Worm (Caenorhabditis elegans) whole organism, midembryonic: Measurements from ENCODE around the gene C06A12.19.

Experiments used
- T22C8.4 ChIP-seq: fragments of 200-800 bp; sonication (Bioruptor generic); IDR thresholded peaks from 2 replicates; pipeline ENCODE4 v1.3.6; 2022; ENCODE audit warnings: missing genetic modification characterization, missing compliant biosample characterization
- klf-2 ChIP-seq: fragments of 200-800 bp; sonication (Bioruptor generic); conservative IDR thresholded peaks from 2 replicates; pipeline ENCODE4 v1.3.6; 2022; ENCODE audit warnings: missing genetic modification reagents, missing genetic modification characterization, missing compliant biosample characterization
- med-1 ChIP-seq: sonication (generic microtip); optimal IDR thresholded peaks from 2 replicates; lab custom pipeline; 2017; ENCODE audit warnings: missing genetic modification characterization, mild to moderate bottlenecking, missing compliant biosample characterization, antibody characterized with exemption, missing genetic modification reagents; ENCODE audit not compliant: insufficient read depth
- ref-1 ChIP-seq: fragments of 200-800 bp; sonication (Bioruptor generic); conservative IDR thresholded peaks from 2 replicates; pipeline ENCODE4 v1.3.6; 2022; ENCODE audit warnings: missing genetic modification reagents, missing genetic modification characterization, missing compliant biosample characterization
- tab-1 ChIP-seq: fragments of 200-800 bp; sonication (Bioruptor generic); IDR thresholded peaks from 2 replicates; pipeline ENCODE4 v1.3.6; 2022; ENCODE audit warnings: missing genetic modification characterization, missing compliant biosample characterization
- ztf-23 ChIP-seq: fragments of 200-800 bp; sonication (Bioruptor generic); IDR thresholded peaks from 2 replicates; pipeline ENCODE4 v1.3.6; 2022; ENCODE audit warnings: missing genetic modification reagents, missing genetic modification characterization, missing compliant biosample characterization
- ztf-29 ChIP-seq: fragments of 200-800 bp; sonication (Bioruptor generic); IDR thresholded peaks from 2 replicates; pipeline ENCODE4 v1.3.6; 2022; ENCODE audit warnings: missing genetic modification reagents, missing genetic modification characterization, missing compliant biosample characterization

- TF ChIP-seq med-1 (GFP tag; lab: Kevin White, UChicago) (no peak), tab-1 (GFP tag; lab: Robert Waterston, UW) (no peak), ztf-23 (GFP tag; lab: Robert Waterston, UW) (no peak), klf-2 (no peak), T22C8.4 (GFP tag; lab: Robert Waterston, UW) (no peak), ref-1 (GFP tag; lab: Robert Waterston, UW) (no peak), ztf-29 (no peak)
These were observed 34.1 kb upstream of the C06A12.19 start for ce11 chrIV:17474047-17474446.
